Worm (Caenorhabditis elegans) whole organism, L4 larva: ENCODE data around the gene nhr-156.
A peak's percentile ranks its signal among the peaks of the same experiment; 100 is the strongest.

Experiments used
- D1046.2 ChIP-seq: fragments of 200-800 bp; sonication (Bioruptor generic); IDR thresholded peaks from 2 replicates; pipeline ENCODE4 v1.3.6; 2022; ENCODE audit warnings: missing genetic modification characterization, missing compliant biosample characterization
- F44E2.7 ChIP-seq: fragments of 200-800 bp; sonication (Bioruptor generic); IDR thresholded peaks from 2 replicates; pipeline ENCODE4 v2.1.2; 2022; ENCODE audit warnings: missing genetic modification characterization, missing compliant biosample characterization
- T20F7.1 ChIP-seq: fragments of 200-800 bp; sonication (Bioruptor generic); optimal IDR thresholded peaks from 2 replicates; lab custom pipeline; 2018; ENCODE audit warnings: mild to moderate bottlenecking, missing genetic modification characterization, missing compliant biosample characterization
- T26A8.4 ChIP-seq: fragments of 200-800 bp; sonication (Bioruptor generic); IDR thresholded peaks from 2 replicates; pipeline ENCODE4 v1.3.6; 2022; ENCODE audit warnings: missing genetic modification characterization, missing compliant biosample characterization
- Y5F2A.4 ChIP-seq: fragments of 200-800 bp; sonication (Bioruptor generic); optimal IDR thresholded peaks from 2 replicates; lab custom pipeline; 2018; ENCODE audit warnings: mild to moderate bottlenecking, missing genetic modification characterization, missing compliant biosample characterization
- arid-1 ChIP-seq: fragments of 200-800 bp; sonication (Bioruptor generic); conservative IDR thresholded peaks from 2 replicates; pipeline ENCODE4 v1.3.6; 2022; ENCODE audit warnings: missing genetic modification reagents, missing genetic modification characterization, missing compliant biosample characterization
- attf-4 ChIP-seq: sonication (generic microtip); optimal IDR thresholded peaks from 3 replicates; lab custom pipeline; 2017; ENCODE audit warnings: missing biosample characterization, missing genetic modification characterization
- ceh-32 ChIP-seq: sonication (generic microtip); optimal IDR thresholded peaks from 2 replicates; lab custom pipeline; 2016; ENCODE audit warnings: mild to moderate bottlenecking, missing genetic modification characterization, missing compliant biosample characterization; ENCODE audit not compliant: poor library complexity
- ces-1 ChIP-seq: fragments of 150-350 bp; sonication (generic microtip); optimal IDR thresholded peaks from 4 replicates; lab custom pipeline; 2014; ENCODE audit warnings: missing biosample characterization, missing genetic modification reagents, missing genetic modification characterization
- daf-16 ChIP-seq, 3 experiments: sonication (generic microtip); optimal IDR thresholded peaks; 2 replicates each; lab custom pipeline; 2016 to 2017; ENCODE audit warnings: missing genetic modification characterization in 3 of 3, missing genetic modification reagents in 3 of 3, mild to moderate bottlenecking in 2 of 3, missing compliant biosample characterization in 2 of 3, missing biosample characterization in 1 of 3, moderate library complexity in 1 of 3
- daf-19 ChIP-seq: fragments of 200-800 bp; sonication (Bioruptor generic); conservative IDR thresholded peaks from 2 replicates; pipeline ENCODE4 v1.3.6; 2022; ENCODE audit warnings: missing genetic modification characterization, missing compliant biosample characterization
- daf-8 ChIP-seq: fragments of 200-800 bp; sonication (Bioruptor generic); IDR thresholded peaks from 2 replicates; pipeline ENCODE4 v1.3.6; 2022; ENCODE audit warnings: missing genetic modification characterization, missing compliant biosample characterization
- dmd-8 ChIP-seq: fragments of 200-800 bp; sonication (Bioruptor generic); IDR thresholded peaks from 2 replicates; pipeline ENCODE4 v1.3.6; 2022; ENCODE audit warnings: missing genetic modification characterization, missing compliant biosample characterization
- dmd-9 ChIP-seq: fragments of 200-800 bp; sonication (Bioruptor generic); IDR thresholded peaks from 2 replicates; pipeline ENCODE4 v1.3.6; 2022; ENCODE audit warnings: missing genetic modification reagents, missing genetic modification characterization, missing compliant biosample characterization
- egl-27 ChIP-seq: sonication (generic microtip); optimal IDR thresholded peaks from 3 replicates; lab custom pipeline; 2017; ENCODE audit warnings: missing biosample characterization, missing genetic modification reagents, missing genetic modification characterization
- fkh-10 ChIP-seq: fragments of 150-350 bp; optimal IDR thresholded peaks from 2 replicates; lab custom pipeline; 2014; ENCODE audit warnings: missing biosample characterization, missing genetic modification reagents, missing genetic modification characterization
- fos-1 ChIP-seq: fragments of 150-350 bp; optimal IDR thresholded peaks from 2 replicates; lab custom pipeline; 2014; ENCODE audit warnings: missing biosample characterization, missing genetic modification characterization
- gei-8 ChIP-seq: fragments of 200-800 bp; sonication (Bioruptor generic); optimal IDR thresholded peaks from 2 replicates; lab custom pipeline; 2018; ENCODE audit warnings: mild to moderate bottlenecking, missing genetic modification characterization, missing compliant biosample characterization
- hmg-1.1 ChIP-seq: fragments of 200-800 bp; sonication (Bioruptor generic); IDR thresholded peaks from 2 replicates; pipeline ENCODE4 v1.3.6; 2022; ENCODE audit warnings: missing genetic modification reagents, missing genetic modification characterization, missing compliant biosample characterization
- lin-1 ChIP-seq: fragments of 200-800 bp; sonication (Bioruptor generic); IDR thresholded peaks from 2 replicates; pipeline ENCODE4 v1.3.6; 2022; ENCODE audit warnings: missing genetic modification reagents, missing genetic modification characterization, missing compliant biosample characterization
- lsy-2 ChIP-seq, 2 experiments: fragments of 150-350 bp in 1 of 2; sonication (generic microtip) in 1 of 2; optimal IDR thresholded peaks; 2 replicates each; lab custom pipeline; 2014 to 2017; ENCODE audit warnings: missing biosample characterization in 2 of 2, missing genetic modification characterization in 2 of 2
- mep-1 ChIP-seq: fragments of 150-350 bp; sonication (generic microtip); optimal IDR thresholded peaks from 3 replicates; lab custom pipeline; 2014; ENCODE audit warnings: missing biosample characterization, missing genetic modification characterization
- mxl-2 ChIP-seq: fragments of 200-800 bp; sonication (Bioruptor generic); conservative IDR thresholded peaks from 2 replicates; pipeline ENCODE4 v1.3.6; 2022; ENCODE audit warnings: missing genetic modification reagents, missing genetic modification characterization, missing compliant biosample characterization
- nhr-10 ChIP-seq: fragments of 150-350 bp; optimal IDR thresholded peaks from 2 replicates; lab custom pipeline; 2014; ENCODE audit warnings: missing biosample characterization, missing genetic modification characterization
- nhr-111 ChIP-seq: fragments of 200-800 bp; sonication (Bioruptor generic); optimal IDR thresholded peaks from 2 replicates; lab custom pipeline; 2018; ENCODE audit warnings: mild to moderate bottlenecking, missing genetic modification characterization, missing compliant biosample characterization
- nhr-237 ChIP-seq: sonication (generic microtip); optimal IDR thresholded peaks from 2 replicates; lab custom pipeline; 2017; ENCODE audit warnings: missing biosample characterization, missing genetic modification characterization
- nhr-77 ChIP-seq: fragments of 150-350 bp; optimal IDR thresholded peaks from 2 replicates; lab custom pipeline; 2014; ENCODE audit warnings: missing biosample characterization, missing genetic modification characterization
- php-3 ChIP-seq: fragments of 200-800 bp; sonication (Bioruptor generic); IDR thresholded peaks from 2 replicates; pipeline ENCODE4 v1.3.6; 2022; ENCODE audit warnings: missing genetic modification reagents, missing genetic modification characterization, missing compliant biosample characterization
- saeg-2 ChIP-seq: fragments of 200-800 bp; sonication (Bioruptor generic); IDR thresholded peaks from 2 replicates; pipeline ENCODE4 v1.3.6; 2022; ENCODE audit warnings: missing genetic modification reagents, missing genetic modification characterization, missing compliant biosample characterization
- set-16 ChIP-seq: fragments of 200-800 bp; sonication (Bioruptor generic); IDR thresholded peaks from 2 replicates; pipeline ENCODE4 v1.3.6; 2022; ENCODE audit warnings: missing genetic modification reagents, missing genetic modification characterization, missing compliant biosample characterization
- skn-1 ChIP-seq: fragments of 150-350 bp; optimal IDR thresholded peaks from 2 replicates; lab custom pipeline; 2014; ENCODE audit warnings: missing biosample characterization, missing genetic modification characterization
- spr-1 ChIP-seq: sonication (generic microtip); optimal IDR thresholded peaks from 2 replicates; lab custom pipeline; 2016; ENCODE audit warnings: mild to moderate bottlenecking, missing genetic modification characterization, missing compliant biosample characterization
- spr-3 ChIP-seq: fragments of 200-800 bp; sonication (Bioruptor generic); optimal IDR thresholded peaks from 2 replicates; lab custom pipeline; 2018; ENCODE audit warnings: mild to moderate bottlenecking, missing genetic modification characterization, missing compliant biosample characterization
- tag-97 ChIP-seq: fragments of 200-800 bp; sonication (Bioruptor generic); IDR thresholded peaks from 2 replicates; pipeline ENCODE4 v1.3.6; 2022; ENCODE audit warnings: missing genetic modification characterization, missing compliant biosample characterization
- tra-1 ChIP-seq: fragments of 200-800 bp; sonication (Bioruptor generic); IDR thresholded peaks from 2 replicates; pipeline ENCODE4 v1.3.6; 2022; ENCODE audit warnings: missing genetic modification reagents, missing genetic modification characterization, missing compliant biosample characterization
- unc-39 ChIP-seq: sonication (generic microtip); optimal IDR thresholded peaks from 2 replicates; lab custom pipeline; 2017; ENCODE audit warnings: missing biosample characterization, missing genetic modification characterization
- unc-62 ChIP-seq, 3 experiments: fragments of 150-350 bp in 1 of 3; sonication (generic microtip); optimal IDR thresholded peaks in 2 of 3; peaks in 1 of 3; 1 replicate in 1 of 3; 2 replicates in 2 of 3; lab custom pipeline; 2014 to 2017; ENCODE audit warnings: missing biosample characterization in 3 of 3, missing genetic modification characterization in 3 of 3, missing genetic modification reagents in 3 of 3, missing genotype in 1 of 3
- zag-1 ChIP-seq: fragments of 150-350 bp; optimal IDR thresholded peaks from 2 replicates; lab custom pipeline; 2014; ENCODE audit warnings: missing biosample characterization, missing genetic modification characterization
- zfp-3 ChIP-seq: fragments of 200-800 bp; sonication (Bioruptor generic); conservative IDR thresholded peaks from 2 replicates; pipeline ENCODE4 v1.3.6; 2022; ENCODE audit warnings: missing genetic modification reagents, missing genetic modification characterization, missing compliant biosample characterization
- zip-11 ChIP-seq: fragments of 200-800 bp; sonication (Bioruptor generic); IDR thresholded peaks from 2 replicates; pipeline ENCODE4 v1.3.6; 2022; ENCODE audit warnings: missing genetic modification characterization, missing compliant biosample characterization
- zip-2 ChIP-seq: fragments of 150-350 bp; optimal IDR thresholded peaks from 2 replicates; lab custom pipeline; 2014; ENCODE audit warnings: missing biosample characterization, missing genetic modification characterization
- ztf-7 ChIP-seq: fragments of 150-350 bp; optimal IDR thresholded peaks from 2 replicates; lab custom pipeline; 2014; ENCODE audit warnings: missing biosample characterization, missing genetic modification characterization

nhr-156 gene

ce11 chrV:3892361-3892904 lies 13.5 kb upstream of the nhr-156 start, which contains the start of gene C17E7.4:
Gene C17E7.4 (plus strand): TSS chrV:3892854.
- TF ChIP-seq set-16 (GFP tag; lab: Robert Waterston, UW) (no peak), ztf-7 (tag; lab: Kevin White, UChicago) (no peak), F44E2.7 (GFP tag; lab: Robert Waterston, UW) (no peak), php-3 (GFP tag; lab: Robert Waterston, UW) (no peak), lin-1 (GFP tag; lab: Robert Waterston, UW) (no peak), nhr-77 (no peak), hmg-1.1 (GFP tag; lab: Robert Waterston, UW) (no peak), gei-8 (GFP tag; lab: Kevin White, UChicago) (no peak), saeg-2 (GFP tag; lab: Robert Waterston, UW) (no peak), zip-2 (tag; lab: Kevin White, UChicago) (no peak), D1046.2 (no peak), arid-1 (GFP tag; lab: Robert Waterston, UW) (no peak), daf-16 (GFP tag; optimal IDR thresholded peaks at IDR 0.05; lab: Kevin White, UChicago) (no peak), daf-16 (tag; optimal IDR thresholded peaks at IDR 0.05; lab: Kevin White, UChicago) (no peak), tag-97 (no peak)
- TF ChIP-seq, all 104 proteins: peak for 0

ce11 chrV:3894661-3895060 lies 11.2 kb upstream of the nhr-156 start, which contains the start of gene sre-9:
Gene sre-9 (plus strand): TSS chrV:3894961.
- TF ChIP-seq ztf-7 (tag; lab: Kevin White, UChicago) (no peak), Y5F2A.4 (GFP tag; lab: Kevin White, UChicago) (no peak), zfp-3 (GFP tag; lab: Robert Waterston, UW) (no peak), tra-1 (GFP tag; lab: Robert Waterston, UW) (no peak), T26A8.4 (no peak), tag-97 (no peak), dmd-8 (no peak), fos-1 (tag; lab: Kevin White, UChicago) (no peak), mxl-2 (GFP tag; lab: Robert Waterston, UW) (no peak), ceh-32 (tag; lab: Kevin White, UChicago) (no peak), daf-8 (GFP tag; lab: Robert Waterston, UW) (no peak), mep-1 (no peak), spr-1 (tag; lab: Kevin White, UChicago) (no peak), unc-39 (tag; lab: Kevin White, UChicago) (no peak), ces-1 (GFP tag; lab: Kevin White, UChicago) (no peak), zip-11 (GFP tag; lab: Robert Waterston, UW) (no peak)

ce11 chrV:3896018-3896417 lies 9.9 kb upstream of the nhr-156 start:
- TF ChIP-seq unc-62 (GFP tag; optimal IDR thresholded peaks at IDR 0.05 in 1 of 2; lab: Kevin White, UChicago) (peak in 1 of 2 experiments; percentile 69), unc-62 (tag; optimal IDR thresholded peaks at IDR 0.05; lab: Kevin White, UChicago) (no peak), nhr-10 (tag; lab: Kevin White, UChicago) (no peak)

- TF ChIP-seq T20F7.1 (GFP tag; lab: Kevin White, UChicago) = no peak
- no peak for TF ChIP-seq dmd-9 (GFP tag; lab: Robert Waterston, UW)
- no peak for TF ChIP-seq spr-3 (GFP tag; lab: Kevin White, UChicago)
- TF ChIP-seq zag-1 = no peak
- no peak for TF ChIP-seq fos-1 (tag; lab: Kevin White, UChicago)
- no peak for TF ChIP-seq lsy-2 (tag; optimal IDR thresholded peaks at IDR 0.05; lab: Kevin White, UChicago)
- no peak for TF ChIP-seq nhr-237 (tag; lab: Kevin White, UChicago)
- TF ChIP-seq daf-16 (GFP tag; optimal IDR thresholded peaks at IDR 0.05; lab: Kevin White, UChicago) = no peak
- no peak for TF ChIP-seq daf-16 (tag; optimal IDR thresholded peaks at IDR 0.05; lab: Kevin White, UChicago)
- TF ChIP-seq nhr-111 (GFP tag; lab: Kevin White, UChicago) = no peak
- no peak for TF ChIP-seq skn-1 (tag; lab: Kevin White, UChicago)
- TF ChIP-seq attf-4 (tag; lab: Kevin White, UChicago) = no peak
- no peak for TF ChIP-seq daf-19 (GFP tag; lab: Robert Waterston, UW)
- TF ChIP-seq egl-27 = no peak
- no peak for TF ChIP-seq fkh-10 (GFP tag; lab: Kevin White, UChicago)
- no peak for TF ChIP-seq lin-1 (GFP tag; lab: Robert Waterston, UW)
Measured at ce11 chrV:3900102-3900501, 5.8 kb upstream of the nhr-156 start, which contains the start of gene irld-22. Gene irld-22 (minus strand): TSS chrV:3900202.
